Fruit fly (Drosophila melanogaster) ovary, adult (tissue): Measurements from ENCODE around the gene fipi.

Experiments used
- CG17801 ChIP-seq: fragments of 200-800 bp; optimal IDR thresholded peaks from 2 replicates; lab custom pipeline; 2019; ENCODE audit warnings: missing biosample characterization, mild to moderate bottlenecking, missing genetic modification characterization, moderate library complexity; ENCODE audit not compliant: partially characterized antibody

The fipi gene

DNA sequence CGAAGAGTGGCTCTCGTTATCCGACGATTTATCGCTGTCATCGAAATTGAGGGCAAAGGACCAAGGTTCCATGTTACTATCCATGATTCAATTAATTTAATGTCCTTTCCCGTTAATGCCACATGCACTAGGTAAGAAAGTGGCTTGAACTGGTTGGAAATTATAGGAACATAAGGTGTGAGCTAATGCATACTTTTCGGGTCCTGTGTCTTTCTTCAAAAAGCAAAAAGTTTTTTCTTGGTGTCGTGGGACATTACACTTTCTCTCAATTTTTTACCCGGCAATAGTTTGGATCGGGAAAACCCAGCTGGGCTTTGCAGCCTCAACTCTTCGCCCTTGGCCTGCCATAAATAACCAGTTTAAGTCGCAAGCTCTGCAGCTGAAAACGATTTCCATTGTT lies 92.5 kb downstream of the fipi start, which contains the start of gene Taf12L:
Taf12L (minus strand) TSS at position 101 of the 400 bp plus-strand sequence.
- no peak for TF ChIP-seq CG17801 (GFP tag; lab: Kevin White, UChicago)

DNA sequence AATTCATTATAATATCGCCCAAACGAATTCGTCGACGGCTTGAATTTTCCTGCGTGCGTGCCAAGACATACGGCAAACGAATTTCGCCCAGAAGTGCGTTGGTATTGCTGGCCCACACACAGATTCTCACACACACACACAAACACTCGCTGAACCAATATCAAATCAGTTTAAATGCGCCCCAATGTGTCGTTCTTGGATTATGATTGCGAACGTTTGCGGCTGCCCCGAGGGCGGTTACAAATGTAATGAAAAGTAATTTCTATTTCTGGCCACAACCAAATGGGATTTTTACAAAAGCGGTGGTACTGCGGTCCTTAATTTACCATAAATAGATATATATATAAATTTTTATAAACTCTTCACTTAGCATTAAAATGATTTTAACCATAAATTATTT lies 95.0 kb downstream of the fipi start:
- TF ChIP-seq CG17801 (GFP tag; lab: Kevin White, UChicago): no peak

DNA sequence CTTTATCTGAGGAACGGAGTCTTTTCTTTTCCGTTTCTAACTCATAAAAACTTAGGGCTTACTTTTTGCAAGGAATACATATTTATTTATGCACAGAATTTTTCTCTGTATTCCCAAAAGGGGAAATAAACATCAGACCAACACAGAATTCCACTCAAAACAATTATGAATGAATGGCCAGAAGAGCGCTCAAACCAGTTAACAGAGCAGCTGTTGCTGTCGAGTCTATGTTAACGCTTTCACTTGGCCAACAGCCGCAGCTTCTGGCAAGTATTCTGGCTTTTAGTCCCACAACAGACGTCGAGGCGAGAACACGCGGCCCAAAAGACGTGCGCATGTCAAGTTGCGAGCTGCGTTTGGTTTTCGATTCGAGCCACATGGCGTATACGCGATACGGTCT lies 99.4 kb downstream of the fipi start, which contains the start of gene dcma:
dcma (plus strand) TSS at position 301 of the 400 bp plus-strand sequence.
- TF ChIP-seq CG17801 (GFP tag; lab: Kevin White, UChicago): no peak

DNA sequence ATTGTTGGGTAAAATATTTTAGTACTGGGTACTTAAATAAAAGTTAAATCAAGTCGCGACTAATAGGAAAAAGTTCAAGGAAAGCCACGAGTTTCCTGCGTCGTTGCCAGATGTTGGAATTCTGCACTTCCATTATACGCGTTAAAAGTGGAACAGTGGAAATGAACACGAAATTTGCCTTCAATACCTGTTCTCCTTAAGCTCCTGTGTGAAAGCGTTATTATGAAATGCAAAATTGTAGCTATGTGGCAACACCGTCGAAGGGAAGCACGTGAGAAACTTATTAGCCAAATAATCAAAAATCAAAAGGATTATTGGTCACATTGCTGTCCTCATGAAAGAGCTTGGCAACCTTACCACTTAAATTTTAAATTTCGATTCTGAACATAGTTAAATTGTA lies 103.2 kb downstream of the fipi start, which contains the start of gene CG3251:
CG3251 (minus strand) TSS at position 101 of the 400 bp plus-strand sequence.
- no peak for TF ChIP-seq CG17801 (GFP tag; lab: Kevin White, UChicago)

DNA sequence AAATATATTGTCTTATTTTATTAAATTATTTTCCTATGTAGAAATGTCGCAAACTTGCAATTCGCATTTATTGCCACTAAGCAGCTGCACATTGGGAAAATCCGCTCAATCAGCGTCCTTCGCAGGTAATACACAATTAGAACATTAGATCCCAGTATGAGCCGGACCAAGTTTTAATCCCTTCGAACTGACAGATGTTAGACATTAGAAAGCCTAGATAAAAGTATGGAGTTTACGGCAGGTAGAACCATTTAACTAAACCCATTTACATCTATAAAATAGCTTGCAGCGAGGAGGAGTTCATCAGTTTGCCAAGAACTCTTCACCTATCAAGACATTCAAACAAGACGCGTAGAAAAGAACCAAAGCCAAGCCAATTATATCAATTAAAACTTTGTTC lies 106.6 kb downstream of the fipi start, which contains the start of gene Elba3:
Elba3 (plus strand) TSS at position 301 of the 400 bp plus-strand sequence.
- TF ChIP-seq CG17801 (GFP tag; lab: Kevin White, UChicago): no peak
